Comparison of ENCODE assay signal across 2 fruit fly cellular contexts in the genomic region with DNA sequence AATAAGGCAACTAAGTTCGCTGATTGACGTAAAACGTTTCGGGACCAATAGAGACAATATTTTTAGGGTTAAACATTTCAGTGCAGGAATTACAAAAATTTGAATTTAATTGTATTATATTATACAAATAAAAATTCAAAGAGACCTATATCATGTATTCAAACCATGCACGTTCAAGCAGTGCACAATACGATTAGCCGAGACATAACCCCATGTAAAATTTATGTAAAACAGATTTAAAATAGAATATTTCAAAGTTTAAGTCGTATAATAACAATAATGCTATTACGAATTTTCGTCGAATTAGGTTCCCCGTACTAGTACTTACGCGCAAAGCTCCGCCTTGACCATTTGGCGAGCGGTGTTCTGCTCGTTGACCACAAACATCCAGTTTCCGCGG.
TF ChIP-seq lines count a peak whose summit lies in the region.

No protein-coding gene starts in this region.

- TF ChIP-seq CTCF in S2 (optimal IDR thresholded peaks at IDR 0.05; lab: Kevin White, UChicago), result peak; percentile 46 to 67
- peak; percentile 79 for TF ChIP-seq CTCF in whole organism, embryonic (GFP tag; optimal IDR thresholded peaks at IDR 0.05; lab: Kevin White, UChicago)

TF ChIP-seq in whole organism, embryonic, 481 proteins besides CTCF, POLR2A, EP300 and RAD21 (continues in another document):
- TF ChIP-seq nom (GFP tag; optimal IDR thresholded peaks at IDR 0.05; lab: Kevin White, UChicago) (no peak), Dfd (GFP tag; optimal IDR thresholded peaks at IDR 0.05; lab: Kevin White, UChicago) (peak in 1 of 2 experiments; percentile 33), Ada2b (GFP tag; IDR thresholded peaks at IDR 0.05; lab: Robert Waterston, UW) (no peak), CG33213 (GFP tag; optimal IDR thresholded peaks at IDR 0.05; lab: Kevin White, UChicago) (no peak), gce (GFP tag; IDR thresholded peaks at IDR 0.05; lab: Robert Waterston, UW) (no peak), ham (GFP tag; IDR thresholded peaks at IDR 0.05; lab: Robert Waterston, UW) (no peak), Hand (GFP tag; optimal IDR thresholded peaks at IDR 0.05; lab: Kevin White, UChicago) (no peak), sug (tag; optimal IDR thresholded peaks at IDR 0.05; lab: Kevin White, UChicago) (no peak), hkb (optimal IDR thresholded peaks at IDR 0.05; lab: Kevin White, UChicago) (no peak), hkb (GFP tag; IDR thresholded peaks at IDR 0.05; lab: Robert Waterston, UW) (no peak), Med (GFP tag; lab: Kevin White, UChicago) (no peak), ac (GFP tag; optimal IDR thresholded peaks at IDR 0.05; lab: Kevin White, UChicago) (no peak), CG33557 (GFP tag; optimal IDR thresholded peaks at IDR 0.05; lab: Kevin White, UChicago) (no peak), E2f1 (GFP tag; IDR thresholded peaks at IDR 0.05; lab: Robert Waterston, UW) (no peak), bbx (GFP tag; IDR thresholded peaks at IDR 0.05; lab: Robert Waterston, UW; ENCODE audit: partially characterized antibody) (no peak), CG13894 (tag; optimal IDR thresholded peaks at IDR 0.05; lab: Kevin White, UChicago) (no peak), BEAF-32 (GFP tag; optimal IDR thresholded peaks at IDR 0.05; lab: Kevin White, UChicago) (no peak), CG13775 (GFP tag; optimal IDR thresholded peaks at IDR 0.05; lab: Kevin White, UChicago) (no peak), CG2875 (GFP tag; optimal IDR thresholded peaks at IDR 0.05; lab: Kevin White, UChicago) (no peak), bsh (GFP tag; optimal IDR thresholded peaks at IDR 0.05; lab: Kevin White, UChicago) (no peak), CG12071 (GFP tag; optimal IDR thresholded peaks at IDR 0.05; lab: Kevin White, UChicago) (no peak), CG3847 (GFP tag; IDR thresholded peaks at IDR 0.05; lab: Robert Waterston, UW) (no peak), Ssrp (tag; optimal IDR thresholded peaks at IDR 0.05; lab: Kevin White, UChicago) (peak; percentile 20), ttk (GFP tag; IDR thresholded peaks at IDR 0.05; lab: Robert Waterston, UW) (no peak), jigr1 (GFP tag; IDR thresholded peaks at IDR 0.05; lab: Robert Waterston, UW) (0 out of 3 replicates have a peak, but pooled peaks have one; percentile 12), Ravus (GFP tag; IDR thresholded peaks at IDR 0.05; lab: Robert Waterston, UW) (no peak), cato (GFP tag; optimal IDR thresholded peaks at IDR 0.05; lab: Kevin White, UChicago; ENCODE audit: borderline replicate concordance) (no peak), chinmo (GFP tag; IDR thresholded peaks at IDR 0.05; lab: Robert Waterston, UW; ENCODE audit: partially characterized antibody) (no peak), zen2 (GFP tag; IDR thresholded peaks at IDR 0.05; lab: Robert Waterston, UW; ENCODE audit: partially characterized antibody) (no peak), vvl (GFP tag; IDR thresholded peaks at IDR 0.05; lab: Robert Waterston, UW) (no peak), stwl (tag; optimal IDR thresholded peaks at IDR 0.05; lab: Kevin White, UChicago) (peak; percentile 45), Abd-B (GFP tag; optimal IDR thresholded peaks at IDR 0.05; lab: Kevin White, UChicago) (peak; percentile 62), cwo (GFP tag; optimal IDR thresholded peaks at IDR 0.05; lab: Kevin White, UChicago) (no peak), emc (GFP tag; optimal IDR thresholded peaks at IDR 0.05; lab: Kevin White, UChicago) (no peak), pzg (GFP tag; optimal IDR thresholded peaks at IDR 0.05; lab: Kevin White, UChicago) (no peak), CG8281 (tag; optimal IDR thresholded peaks at IDR 0.05; lab: Kevin White, UChicago) (no peak), exex (tag; optimal IDR thresholded peaks at IDR 0.05; lab: Kevin White, UChicago) (no peak), CG30020 (tag; optimal IDR thresholded peaks at IDR 0.05; lab: Kevin White, UChicago) (no peak), CG31365 (tag; optimal IDR thresholded peaks at IDR 0.05; lab: Kevin White, UChicago) (peak; percentile 88), CG15269 (tag; optimal IDR thresholded peaks at IDR 0.05; lab: Kevin White, UChicago) (no peak), Opbp (GFP tag; IDR thresholded peaks at IDR 0.05; lab: Robert Waterston, UW; ENCODE audit: partially characterized antibody) (peak; percentile 21; the same call in 1 of the 3 replicates), CG13424 (tag; optimal IDR thresholded peaks at IDR 0.05; lab: Kevin White, UChicago) (no peak), chn (GFP tag; optimal IDR thresholded peaks at IDR 0.05; lab: Kevin White, UChicago) (no peak), Side (GFP tag; optimal IDR thresholded peaks at IDR 0.05; lab: Kevin White, UChicago) (no peak), ro (GFP tag; IDR thresholded peaks at IDR 0.05; lab: Robert Waterston, UW) (no peak), knrl (GFP tag; IDR thresholded peaks at IDR 0.05; lab: Robert Waterston, UW; ENCODE audit: partially characterized antibody) (peak; percentile 19; the same call in 1 of the 3 replicates), CG17912 (GFP tag; optimal IDR thresholded peaks at IDR 0.05; lab: Kevin White, UChicago) (no peak), CG9215 (GFP tag; IDR thresholded peaks at IDR 0.05; lab: Robert Waterston, UW) (no peak), ase (GFP tag; IDR thresholded peaks at IDR 0.05; lab: Robert Waterston, UW) (no peak), CG16779 (GFP tag; IDR thresholded peaks at IDR 0.05; lab: Robert Waterston, UW) (no peak), CG18599 (GFP tag; optimal IDR thresholded peaks at IDR 0.05; lab: Kevin White, UChicago) (no peak), crol (GFP tag; IDR thresholded peaks at IDR 0.05; lab: Robert Waterston, UW) (no peak), pita (GFP tag; optimal IDR thresholded peaks at IDR 0.05; lab: Kevin White, UChicago) (peak; percentile 72), CG2889 (GFP tag; IDR thresholded peaks at IDR 0.05; lab: Robert Waterston, UW) (no peak), CG6791 (GFP tag; IDR thresholded peaks at IDR 0.05; lab: Robert Waterston, UW; ENCODE audit: partially characterized antibody) (no peak), CG2202 (tag; optimal IDR thresholded peaks at IDR 0.05; lab: Kevin White, UChicago) (no peak), NFAT (GFP tag; IDR thresholded peaks at IDR 0.05; lab: Robert Waterston, UW) (no peak), Lhr (GFP tag; optimal IDR thresholded peaks at IDR 0.05; lab: Kevin White, UChicago) (peak; percentile 9), NK7.1 (GFP tag; optimal IDR thresholded peaks at IDR 0.05; lab: Kevin White, UChicago) (no peak), ewg (GFP tag; optimal IDR thresholded peaks at IDR 0.05; lab: Kevin White, UChicago) (no peak), Drgx (GFP tag; IDR thresholded peaks at IDR 0.05; lab: Robert Waterston, UW) (no peak), CG9876 (GFP tag; optimal IDR thresholded peaks at IDR 0.05; lab: Kevin White, UChicago) (no peak), sisA (GFP tag; IDR thresholded peaks at IDR 0.05; lab: Robert Waterston, UW) (no peak), Hmr (GFP tag; optimal IDR thresholded peaks at IDR 0.05; lab: Kevin White, UChicago) (no peak), CG17612 (GFP tag; IDR thresholded peaks at IDR 0.05; lab: Robert Waterston, UW) (no peak), CG4424 (GFP tag; optimal IDR thresholded peaks at IDR 0.05; lab: Kevin White, UChicago) (no peak), Chrac-16 (GFP tag; optimal IDR thresholded peaks at IDR 0.05; lab: Kevin White, UChicago) (no peak), sens-2 (GFP tag; IDR thresholded peaks at IDR 0.05; lab: Robert Waterston, UW) (no peak), wor (GFP tag; IDR thresholded peaks at IDR 0.05; lab: Robert Waterston, UW) (no peak), Ets65A (GFP tag; lab: Kevin White, UChicago) (peak; percentile 7), CG6175 (GFP tag; IDR thresholded peaks at IDR 0.05; lab: Robert Waterston, UW) (no peak), CG8478 (optimal IDR thresholded peaks at IDR 0.05; lab: Kevin White, UChicago) (peak; percentile 58), lola (GFP tag; optimal IDR thresholded peaks at IDR 0.05; lab: Kevin White, UChicago) (no peak), eve (GFP tag; optimal IDR thresholded peaks at IDR 0.05; lab: Kevin White, UChicago) (no peak), Dp (GFP tag; optimal IDR thresholded peaks at IDR 0.05; lab: Kevin White, UChicago) (peak; percentile 17), Asciz (GFP tag; optimal IDR thresholded peaks at IDR 0.05; lab: Kevin White, UChicago) (no peak), lbe (GFP tag; optimal IDR thresholded peaks at IDR 0.05; lab: Kevin White, UChicago) (no peak), CG18262 (tag; optimal IDR thresholded peaks at IDR 0.05; lab: Kevin White, UChicago) (no peak), Adf1 (GFP tag; IDR thresholded peaks at IDR 0.05; lab: Robert Waterston, UW) (no peak), pros (GFP tag; optimal IDR thresholded peaks at IDR 0.05; lab: Kevin White, UChicago) (no peak), phol (tag; optimal IDR thresholded peaks at IDR 0.05; lab: Kevin White, UChicago) (no peak), Sox100B (GFP tag; optimal IDR thresholded peaks at IDR 0.05; lab: Kevin White, UChicago) (no peak), CG2199 (GFP tag; IDR thresholded peaks at IDR 0.05; lab: Robert Waterston, UW) (peak; percentile 94), CG42726 (GFP tag; IDR thresholded peaks at IDR 0.05; lab: Robert Waterston, UW; ENCODE audit: partially characterized antibody) (peak; percentile 59; the same call in 1 of the 2 replicates), Xrp1 (GFP tag; IDR thresholded peaks at IDR 0.05; lab: Robert Waterston, UW) (no peak), CG8359 (GFP tag; optimal IDR thresholded peaks at IDR 0.05; lab: Kevin White, UChicago; ENCODE audit: borderline replicate concordance) (peak; percentile 28), row (GFP tag; IDR thresholded peaks at IDR 0.05; lab: Robert Waterston, UW) (no peak), wek (GFP tag; optimal IDR thresholded peaks at IDR 0.05; lab: Kevin White, UChicago) (no peak), CG11696 (GFP tag; IDR thresholded peaks at IDR 0.05; lab: Robert Waterston, UW) (no peak)
